Worm (Caenorhabditis elegans): ENCODE results near the gene srh-215.

srh-215 gene

DNA sequence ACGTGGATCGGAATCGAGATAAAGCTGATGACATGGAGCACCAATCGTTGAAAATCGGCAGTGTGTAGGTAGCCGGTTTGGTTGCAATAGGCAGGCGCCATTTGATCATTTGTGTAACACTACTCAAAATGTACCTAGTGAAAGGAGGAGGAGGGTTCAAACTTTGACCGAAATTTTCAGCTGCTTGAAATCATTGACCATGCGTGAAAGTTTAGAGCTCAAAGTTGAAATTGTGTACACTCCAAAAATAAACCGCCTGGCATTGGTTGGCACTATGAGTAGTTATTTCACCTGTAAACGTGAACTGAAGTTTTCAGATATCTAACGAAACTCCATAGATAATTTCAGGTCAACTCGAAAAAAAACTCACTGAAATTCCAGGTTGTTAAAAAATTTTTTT, at the start of gene srh-215:
Gene srh-215 (minus strand): TSS at position 101 of the 400 bp plus-strand sequence.
- TF ChIP-seq mbf-1 (tag; optimal IDR thresholded peaks at IDR 0.05) (no peak), nhr-237 (tag; optimal IDR thresholded peaks at IDR 0.05) (no peak), C34F6.9 (tag; optimal IDR thresholded peaks at IDR 0.05) (no peak), sem-4 (tag; optimal IDR thresholded peaks at IDR 0.05) (no peak), nhr-11 (tag; optimal IDR thresholded peaks at IDR 0.05) (no peak)

DNA sequence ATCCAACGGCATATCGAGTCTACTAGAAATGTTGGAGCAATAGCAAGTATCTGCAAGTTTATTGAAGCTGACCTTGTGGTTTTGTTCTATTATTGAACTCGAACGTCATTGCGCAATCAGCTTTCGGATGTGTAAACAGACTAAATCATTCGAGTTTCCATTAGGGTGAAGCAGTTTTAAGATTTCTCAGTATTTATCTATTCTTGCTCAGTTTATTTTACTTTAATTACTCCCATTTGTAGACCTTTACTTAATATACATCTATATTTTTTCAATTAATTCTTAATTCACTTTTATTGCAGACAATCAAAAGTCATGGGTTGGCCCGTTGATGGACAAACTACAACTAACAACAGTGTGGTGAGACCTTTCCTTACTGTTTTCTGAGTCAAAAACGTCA, 48.9 kb upstream of the srh-215 start, which contains the start of gene F09C6.14:
Gene F09C6.14 (plus strand): TSS at position 301 of the 400 bp plus-strand sequence.
- TF ChIP-seq nhr-11 (tag; optimal IDR thresholded peaks at IDR 0.05) (no peak), peb-1 (tag; optimal IDR thresholded peaks at IDR 0.05) (no peak), dmd-4 (tag; optimal IDR thresholded peaks at IDR 0.05) (no peak), nhr-77 (tag; optimal IDR thresholded peaks at IDR 0.05) (no peak), skn-1 (tag; optimal IDR thresholded peaks at IDR 0.05) (no peak)

DNA sequence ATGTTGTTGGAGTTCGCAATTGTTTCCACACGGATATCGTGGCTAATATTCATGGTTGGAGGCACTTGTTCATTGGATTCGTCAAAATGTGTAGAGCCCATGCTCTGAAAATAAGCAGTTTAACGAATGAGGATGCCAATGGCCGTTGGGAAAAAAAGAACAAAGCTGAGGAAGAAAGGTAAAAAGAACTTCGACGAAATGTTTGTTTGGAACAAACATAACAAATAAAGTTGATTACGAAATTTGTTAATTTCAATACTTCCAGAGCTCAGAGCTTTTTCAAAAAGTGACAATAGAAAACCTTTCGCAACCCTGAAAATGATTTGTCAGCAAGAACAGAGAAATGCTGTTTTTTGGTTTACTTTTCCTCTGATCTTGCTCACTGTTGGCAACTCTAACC, 48.2 kb upstream of the srh-215 start, which contains the start of gene F09C6.3:
Gene F09C6.3 (minus strand): TSS at position 101 of the 400 bp plus-strand sequence.
- TF ChIP-seq gmeb-1 (tag; optimal IDR thresholded peaks at IDR 0.05) (no peak), snpc-4 (tag; optimal IDR thresholded peaks at IDR 0.05) (no peak), lin-11 (tag; optimal IDR thresholded peaks at IDR 0.05) (no peak), egl-27 (tag; optimal IDR thresholded peaks at IDR 0.05) (no peak), unc-62 (GFP tag; optimal IDR thresholded peaks at IDR 0.05) (no peak), sma-9 (GFP tag; optimal IDR thresholded peaks at IDR 0.05) (no peak), sma-9 (tag; optimal IDR thresholded peaks at IDR 0.05) (no peak)

DNA sequence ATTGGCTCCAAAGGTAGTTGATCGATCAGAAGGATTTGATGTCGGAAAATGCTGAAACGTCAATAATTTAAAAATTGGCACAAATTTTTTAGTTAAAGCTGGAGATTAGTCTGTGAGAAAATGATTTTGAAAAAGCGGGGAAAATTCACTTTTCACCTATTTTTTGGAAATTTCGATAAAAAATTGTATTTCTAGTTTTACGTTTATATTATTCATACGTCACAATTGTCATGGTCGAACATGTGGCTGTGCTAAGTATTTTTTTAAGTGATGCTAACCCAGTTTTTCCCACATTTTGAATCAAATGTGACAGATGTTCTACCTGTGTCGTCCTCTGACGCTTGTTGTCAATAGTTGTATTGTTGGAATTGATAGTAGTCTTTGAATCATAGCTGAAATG, 47.7 kb upstream of the srh-215 start:
- no peak for TF ChIP-seq nhr-21 (tag; optimal IDR thresholded peaks at IDR 0.05)
- TF ChIP-seq nhr-237 (tag; optimal IDR thresholded peaks at IDR 0.05) = no peak
- TF ChIP-seq lsy-2 (tag; optimal IDR thresholded peaks at IDR 0.05) = no peak
- TF ChIP-seq crh-2 (tag; optimal IDR thresholded peaks at IDR 0.05) = no peak
- no peak for TF ChIP-seq lin-13 (GFP tag; optimal IDR thresholded peaks at IDR 0.05)
- TF ChIP-seq elt-3 (tag; optimal IDR thresholded peaks at IDR 0.05) = no peak
- no peak for TF ChIP-seq nhr-11 (tag; optimal IDR thresholded peaks at IDR 0.05)
- no peak for TF ChIP-seq F13H6.1 (tag; optimal IDR thresholded peaks at IDR 0.05)
- no peak for TF ChIP-seq lin-11 (tag; optimal IDR thresholded peaks at IDR 0.05)
- no peak for TF ChIP-seq sem-4 (tag; optimal IDR thresholded peaks at IDR 0.05)
- no peak for TF ChIP-seq aly-2 (tag; optimal IDR thresholded peaks at IDR 0.05)
- TF ChIP-seq skn-1 (tag; optimal IDR thresholded peaks at IDR 0.05) = no peak
- TF ChIP-seq mbf-1 (tag; optimal IDR thresholded peaks at IDR 0.05) = no peak
- TF ChIP-seq sma-3 (GFP tag; optimal IDR thresholded peaks at IDR 0.05) = no peak
- no peak for TF ChIP-seq nhr-23 (tag; optimal IDR thresholded peaks at IDR 0.05)
- no peak for TF ChIP-seq unc-62 (GFP tag; optimal IDR thresholded peaks at IDR 0.05)

DNA sequence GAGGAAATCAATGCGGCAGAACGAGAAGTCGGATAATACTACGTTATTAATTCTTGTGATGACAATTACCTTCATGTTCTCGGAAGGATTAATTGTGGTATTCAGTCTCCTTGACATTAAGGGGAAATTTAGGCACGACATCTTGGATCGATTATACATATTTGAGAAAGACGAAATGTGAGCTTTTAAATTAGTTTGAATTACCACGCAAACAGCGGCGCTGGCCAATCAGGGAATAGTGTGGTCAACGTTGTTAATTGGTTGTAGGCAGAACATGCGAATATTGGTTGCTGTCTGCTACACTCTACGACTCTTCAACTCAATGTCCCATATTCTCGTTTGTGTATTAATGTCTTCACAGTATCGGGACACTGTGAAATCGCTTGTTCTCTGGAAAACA, 43.1 kb upstream of the srh-215 start, which contains the start of gene F49A5.10:
Gene F49A5.10 (plus strand): TSS at position 301 of the 400 bp plus-strand sequence.
- TF ChIP-seq aly-2 (tag; optimal IDR thresholded peaks at IDR 0.05) (no peak), blmp-1 (tag; optimal IDR thresholded peaks at IDR 0.05; ENCODE audit: insufficient read depth) (no peak), nhr-237 (tag; optimal IDR thresholded peaks at IDR 0.05) (no peak), mbf-1 (tag; optimal IDR thresholded peaks at IDR 0.05) (no peak), ztf-1 (GFP tag; conservative IDR thresholded peaks at IDR 0.05) (no peak), lin-11 (tag; optimal IDR thresholded peaks at IDR 0.05) (no peak), Y55F3AM.14 (GFP tag; optimal IDR thresholded peaks at IDR 0.05) (no peak), ceh-82 (tag; optimal IDR thresholded peaks at IDR 0.05) (no peak), dmd-4 (tag; optimal IDR thresholded peaks at IDR 0.05) (no peak), nhr-23 (tag; optimal IDR thresholded peaks at IDR 0.05) (no peak), unc-62 (GFP tag; optimal IDR thresholded peaks at IDR 0.05) (no peak), mdl-1 (tag; optimal IDR thresholded peaks at IDR 0.05) (no peak), ztf-11 (tag; optimal IDR thresholded peaks at IDR 0.05) (no peak)

DNA sequence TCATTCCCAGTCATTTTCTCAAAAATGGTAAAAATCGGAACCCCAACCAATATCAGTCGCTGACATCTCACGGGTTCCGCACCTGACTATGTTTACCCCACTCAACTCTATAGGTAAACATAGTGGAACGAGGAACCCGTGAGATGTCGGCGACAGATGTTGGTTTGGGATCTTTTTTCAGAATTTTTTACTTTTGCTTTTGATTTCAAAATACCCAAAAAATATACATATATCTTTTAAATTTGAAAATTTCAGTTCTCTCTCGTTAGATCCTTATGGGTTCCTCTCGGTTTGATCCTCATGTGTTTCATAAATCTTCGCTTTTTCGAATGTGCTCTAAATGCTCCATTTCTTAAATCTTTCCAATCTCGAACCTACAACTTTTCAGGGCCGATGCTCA, 41.8 kb upstream of the srh-215 start, which contains the start of gene srw-23:
Gene srw-23 (plus strand): TSS at position 301 of the 400 bp plus-strand sequence.
- TF ChIP-seq alr-1 (tag; optimal IDR thresholded peaks at IDR 0.05) = no peak
- no peak for TF ChIP-seq ztf-11 (tag; optimal IDR thresholded peaks at IDR 0.05)
- TF ChIP-seq skn-1 (tag; optimal IDR thresholded peaks at IDR 0.05) = no peak
- TF ChIP-seq nhr-77 (tag; optimal IDR thresholded peaks at IDR 0.05) = no peak
- TF ChIP-seq elt-1 (tag; optimal IDR thresholded peaks at IDR 0.05) = no peak
- TF ChIP-seq lin-39 (tag; optimal IDR thresholded peaks at IDR 0.05) = no peak
- TF ChIP-seq nhr-21 (tag; optimal IDR thresholded peaks at IDR 0.05) = no peak
- no peak for TF ChIP-seq nhr-10 (tag; optimal IDR thresholded peaks at IDR 0.05)
- no peak for TF ChIP-seq lsy-2 (tag; optimal IDR thresholded peaks at IDR 0.05)
- TF ChIP-seq ztf-1 (GFP tag; conservative IDR thresholded peaks at IDR 0.05) = no peak
- no peak for TF ChIP-seq snpc-4 (tag; optimal IDR thresholded peaks at IDR 0.05)
- no peak for TF ChIP-seq nhr-129 (tag; optimal IDR thresholded peaks at IDR 0.05)
- TF ChIP-seq dmd-4 (tag; optimal IDR thresholded peaks at IDR 0.05) = no peak
- TF ChIP-seq crh-2 (tag; optimal IDR thresholded peaks at IDR 0.05) = no peak
- no peak for TF ChIP-seq peb-1 (tag; optimal IDR thresholded peaks at IDR 0.05)
- TF ChIP-seq lin-13 (GFP tag; optimal IDR thresholded peaks at IDR 0.05) = no peak
- no peak for TF ChIP-seq egl-27 (tag; optimal IDR thresholded peaks at IDR 0.05)
- no peak for TF ChIP-seq gmeb-1 (tag; optimal IDR thresholded peaks at IDR 0.05)

Measured in whole organism, L2 larva.